Worm (Caenorhabditis elegans) whole organism, late embryonic: ENCODE measurements around the gene F49F1.15.
A peak's percentile ranks its signal among the peaks of the same experiment; 100 is the strongest.

Source experiments
- C08G9.2 ChIP-seq: sonication (generic microtip); optimal IDR thresholded peaks from 2 replicates; lab custom pipeline; 2016; ENCODE audit warnings: mild to moderate bottlenecking, missing genetic modification characterization, moderate library complexity, missing compliant biosample characterization
- C38D4.7 ChIP-seq: fragments of 200-800 bp; sonication (Bioruptor generic); optimal IDR thresholded peaks from 2 replicates; lab custom pipeline; 2018; ENCODE audit warnings: mild to moderate bottlenecking, missing genetic modification characterization, moderate library complexity, missing compliant biosample characterization
- F13H6.1 ChIP-seq: sonication (generic microtip); optimal IDR thresholded peaks from 2 replicates; lab custom pipeline; 2016; ENCODE audit warnings: missing genetic modification characterization, missing compliant biosample characterization
- K09A11.1 ChIP-seq: sonication (generic microtip); optimal IDR thresholded peaks from 2 replicates; lab custom pipeline; 2017; ENCODE audit warnings: antibody characterized with exemption, mild to moderate bottlenecking, missing genetic modification characterization, missing compliant biosample characterization; ENCODE audit not compliant: insufficient read depth
- T23F11.4 ChIP-seq: fragments of 200-800 bp; sonication (Bioruptor generic); optimal IDR thresholded peaks from 2 replicates; lab custom pipeline; 2018; ENCODE audit warnings: mild to moderate bottlenecking, missing genetic modification characterization, missing compliant biosample characterization
- Y22D7AL.16 ChIP-seq: sonication (generic microtip); optimal IDR thresholded peaks from 2 replicates; lab custom pipeline; 2016; ENCODE audit warnings: missing genetic modification characterization, missing compliant biosample characterization
- ama-1 ChIP-seq: fragments of 150-350 bp; optimal IDR thresholded peaks from 2 replicates; lab custom pipeline; 2014
- ceh-2 ChIP-seq: sonication (generic microtip); optimal IDR thresholded peaks from 2 replicates; lab custom pipeline; 2016; ENCODE audit warnings: missing genotype, missing genetic modification characterization, missing compliant biosample characterization
- ceh-22 ChIP-seq: sonication (generic microtip); optimal IDR thresholded peaks from 2 replicates; lab custom pipeline; 2017; ENCODE audit warnings: missing biosample characterization, missing genetic modification characterization
- ceh-24 ChIP-seq: sonication (generic microtip); optimal IDR thresholded peaks from 2 replicates; lab custom pipeline; 2016; ENCODE audit warnings: mild to moderate bottlenecking, missing genetic modification characterization, missing compliant biosample characterization
- ceh-31 ChIP-seq: sonication (generic microtip); optimal IDR thresholded peaks from 2 replicates; lab custom pipeline; 2016; ENCODE audit warnings: missing genetic modification characterization, missing compliant biosample characterization
- ceh-48 ChIP-seq: sonication (generic microtip); optimal IDR thresholded peaks from 2 replicates; lab custom pipeline; 2016; ENCODE audit warnings: missing genetic modification characterization, inconsistent platforms, missing compliant biosample characterization
- ceh-6 ChIP-seq: fragments of 200-800 bp; sonication (Bioruptor generic); optimal IDR thresholded peaks from 2 replicates; lab custom pipeline; 2018; ENCODE audit warnings: mild to moderate bottlenecking, missing genetic modification characterization, missing compliant biosample characterization
- ceh-9 ChIP-seq: sonication (generic microtip); optimal IDR thresholded peaks from 2 replicates; lab custom pipeline; 2016; ENCODE audit warnings: mild to moderate bottlenecking, missing genetic modification characterization, inconsistent platforms, missing compliant biosample characterization
- elt-2 ChIP-seq: sonication (generic microtip); optimal IDR thresholded peaks from 2 replicates; lab custom pipeline; 2016; ENCODE audit warnings: missing genetic modification reagents, missing genetic modification characterization, missing compliant biosample characterization
- ets-4 ChIP-seq: sonication (generic microtip); optimal IDR thresholded peaks from 2 replicates; lab custom pipeline; 2016; ENCODE audit warnings: missing genetic modification characterization, missing compliant biosample characterization
- eyg-1 ChIP-seq: sonication (generic microtip); optimal IDR thresholded peaks from 2 replicates; lab custom pipeline; 2016; ENCODE audit warnings: missing genotype, missing genetic modification characterization, missing compliant biosample characterization
- fax-1 ChIP-seq: sonication (generic microtip); optimal IDR thresholded peaks from 2 replicates; lab custom pipeline; 2016; ENCODE audit warnings: missing genotype, missing genetic modification characterization, missing compliant biosample characterization
- fkh-10 ChIP-seq: fragments of 150-350 bp; optimal IDR thresholded peaks from 2 replicates; lab custom pipeline; 2014; ENCODE audit warnings: missing biosample characterization, missing genetic modification reagents, missing genetic modification characterization
- hlh-15 ChIP-seq: sonication (generic microtip); optimal IDR thresholded peaks from 2 replicates; lab custom pipeline; 2016; ENCODE audit warnings: missing genetic modification characterization, missing compliant biosample characterization
- hlh-30 ChIP-seq: sonication (generic microtip); optimal IDR thresholded peaks from 2 replicates; lab custom pipeline; 2017; ENCODE audit warnings: antibody characterized with exemption, missing genetic modification characterization, missing compliant biosample characterization; ENCODE audit not compliant: insufficient read depth
- hlh-8 ChIP-seq: sonication (generic microtip); optimal IDR thresholded peaks from 2 replicates; lab custom pipeline; 2016; ENCODE audit warnings: missing genotype, missing genetic modification characterization, missing compliant biosample characterization
- lim-6 ChIP-seq: sonication (generic microtip); optimal IDR thresholded peaks from 2 replicates; lab custom pipeline; 2016; ENCODE audit warnings: missing genetic modification characterization, missing compliant biosample characterization
- nfya-1 ChIP-seq: sonication (generic microtip); optimal IDR thresholded peaks from 2 replicates; lab custom pipeline; 2017; ENCODE audit warnings: missing genetic modification characterization, mild to moderate bottlenecking, missing compliant biosample characterization, antibody characterized with exemption, moderate library complexity
- nhr-11 ChIP-seq: fragments of 150-350 bp; optimal IDR thresholded peaks from 2 replicates; lab custom pipeline; 2014; ENCODE audit warnings: missing biosample characterization, missing genetic modification characterization
- nhr-232 ChIP-seq: sonication (generic microtip); optimal IDR thresholded peaks from 2 replicates; lab custom pipeline; 2016; ENCODE audit warnings: missing genetic modification characterization, missing compliant biosample characterization
- odd-2 ChIP-seq: sonication (generic microtip); optimal IDR thresholded peaks from 2 replicates; lab custom pipeline; 2017; ENCODE audit warnings: antibody characterized with exemption, mild to moderate bottlenecking, missing genetic modification characterization, missing compliant biosample characterization
- pag-3 ChIP-seq: sonication (generic microtip); optimal IDR thresholded peaks from 2 replicates; lab custom pipeline; 2016; ENCODE audit warnings: missing compliant biosample characterization, missing genetic modification characterization, borderline replicate concordance
- pax-1 ChIP-seq: fragments of 150-350 bp; optimal IDR thresholded peaks from 2 replicates; lab custom pipeline; 2014; ENCODE audit warnings: missing biosample characterization, missing genetic modification characterization
- pqm-1 ChIP-seq: sonication (generic microtip); optimal IDR thresholded peaks from 2 replicates; lab custom pipeline; 2016; ENCODE audit warnings: missing genetic modification characterization, missing compliant biosample characterization
- ref-2 ChIP-seq: sonication (generic microtip); optimal IDR thresholded peaks from 2 replicates; lab custom pipeline; 2016; ENCODE audit warnings: missing genetic modification characterization, missing compliant biosample characterization
- rnt-1 ChIP-seq: sonication (generic microtip); optimal IDR thresholded peaks from 2 replicates; lab custom pipeline; 2016; ENCODE audit warnings: missing genetic modification characterization, missing compliant biosample characterization
- sdc-2 ChIP-seq: sonication (generic microtip); optimal IDR thresholded peaks from 2 replicates; lab custom pipeline; 2016; ENCODE audit warnings: missing genotype, missing genetic modification characterization, missing compliant biosample characterization
- tbx-2 ChIP-seq: sonication (generic microtip); optimal IDR thresholded peaks from 2 replicates; lab custom pipeline; 2016; ENCODE audit warnings: missing genetic modification characterization, missing compliant biosample characterization
- ttx-3 ChIP-seq: sonication (generic microtip); optimal IDR thresholded peaks from 2 replicates; lab custom pipeline; 2016; ENCODE audit warnings: missing genetic modification reagents, missing genetic modification characterization, missing compliant biosample characterization
- unc-3 ChIP-seq, 2 experiments: fragments of 200-800 bp in 1 of 2; sonication (Bioruptor generic) in 1 of 2; sonication (generic microtip) in 1 of 2; conservative IDR thresholded peaks in 1 of 2; optimal IDR thresholded peaks in 1 of 2; 2 replicates each; pipeline versions ENCODE4 v1.3.6 to Lab custom; 2016 to 2022; ENCODE audit warnings: missing compliant biosample characterization in 2 of 2, missing genetic modification characterization in 2 of 2, missing genetic modification reagents in 1 of 2
- unc-55 ChIP-seq: sonication (generic microtip); optimal IDR thresholded peaks from 2 replicates; lab custom pipeline; 2017; ENCODE audit warnings: missing biosample characterization, missing genetic modification reagents, missing genetic modification characterization
- unc-86 ChIP-seq: sonication (generic microtip); optimal IDR thresholded peaks from 2 replicates; lab custom pipeline; 2016; ENCODE audit warnings: missing genetic modification characterization, missing compliant biosample characterization
- zip-5 ChIP-seq: sonication (generic microtip); optimal IDR thresholded peaks from 2 replicates; lab custom pipeline; 2016; ENCODE audit warnings: missing genetic modification characterization, missing compliant biosample characterization
- ztf-16 ChIP-seq: sonication (generic microtip); optimal IDR thresholded peaks from 2 replicates; lab custom pipeline; 2017; ENCODE audit warnings: missing genetic modification characterization, missing compliant biosample characterization

F49F1.15 gene

DNA sequence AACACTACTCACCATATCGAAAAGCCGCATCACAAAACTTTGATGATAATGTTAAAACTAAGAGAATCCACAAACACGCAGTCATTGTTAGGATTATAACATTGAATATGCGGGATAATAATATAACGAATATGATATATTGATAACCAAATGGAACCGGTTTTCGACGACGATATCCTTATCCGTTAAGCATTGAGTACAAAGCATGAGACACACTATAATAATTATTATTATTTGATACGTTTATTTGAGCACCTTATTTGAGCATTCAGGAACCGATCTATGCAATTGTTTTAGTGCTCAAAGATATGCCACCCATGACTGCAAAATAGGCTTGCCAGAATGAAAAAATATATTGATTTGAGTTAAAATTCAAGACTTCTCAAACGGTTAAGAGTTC is 39.8 kb downstream of the F49F1.15 start, which contains the start of gene W03D2.9:
TSS of gene W03D2.9 (minus strand) at position 101 of the 400 bp plus-strand sequence.
- TF ChIP-seq pax-1: no peak
- no peak for TF ChIP-seq hlh-30 (tag; lab: Kevin White, UChicago)
- no peak for TF ChIP-seq pag-3 (tag; lab: Kevin White, UChicago)
- no peak for TF ChIP-seq pqm-1 (tag; lab: Kevin White, UChicago)
- no peak for TF ChIP-seq unc-3 (GFP tag; conservative IDR thresholded peaks at IDR 0.05; lab: Robert Waterston, UW)
- TF ChIP-seq unc-3 (tag; optimal IDR thresholded peaks at IDR 0.05; lab: Kevin White, UChicago): no peak
- TF ChIP-seq unc-86 (tag; lab: Kevin White, UChicago): no peak
- no peak for TF ChIP-seq fkh-10 (GFP tag; lab: Kevin White, UChicago)
- no peak for TF ChIP-seq odd-2 (tag; lab: Kevin White, UChicago)
- TF ChIP-seq ets-4: no peak
- TF ChIP-seq elt-2 (tag; lab: Kevin White, UChicago): no peak
- no peak for TF ChIP-seq tbx-2 (tag; lab: Kevin White, UChicago)
- no peak for TF ChIP-seq ama-1 (lab: Kevin White, UChicago)
- no peak for TF ChIP-seq sdc-2 (tag; lab: Kevin White, UChicago)
- no peak for TF ChIP-seq ceh-48 (tag; lab: Kevin White, UChicago)

DNA sequence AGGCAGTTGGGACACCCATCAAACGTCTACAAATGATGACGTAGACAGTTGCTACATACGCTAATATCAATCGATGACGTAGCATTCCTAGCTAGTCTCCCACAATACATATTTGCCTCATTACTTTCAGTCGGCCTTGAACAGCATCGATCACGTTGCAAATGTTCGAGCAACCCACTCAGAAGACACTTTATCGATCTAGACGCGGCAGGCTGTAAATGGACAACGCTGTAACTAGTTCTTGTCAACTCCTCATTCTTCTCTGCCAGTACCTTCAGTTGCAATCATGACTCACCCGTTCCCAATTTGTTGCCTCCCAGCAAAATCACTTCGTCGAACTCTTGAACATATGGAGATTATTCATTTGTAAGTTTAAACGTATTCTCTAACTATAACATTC is 42.4 kb downstream of the F49F1.15 start, which contains the start of gene pqn-75:
TSS of gene pqn-75 (plus strand) at position 301 of the 400 bp plus-strand sequence.
- TF ChIP-seq K09A11.1 (tag; lab: Kevin White, UChicago) (no peak), ttx-3 (tag; lab: Kevin White, UChicago) (no peak), F13H6.1 (tag; lab: Kevin White, UChicago) (no peak), Y22D7AL.16 (tag; lab: Kevin White, UChicago) (no peak), ztf-16 (tag; lab: Kevin White, UChicago) (no peak)

DNA sequence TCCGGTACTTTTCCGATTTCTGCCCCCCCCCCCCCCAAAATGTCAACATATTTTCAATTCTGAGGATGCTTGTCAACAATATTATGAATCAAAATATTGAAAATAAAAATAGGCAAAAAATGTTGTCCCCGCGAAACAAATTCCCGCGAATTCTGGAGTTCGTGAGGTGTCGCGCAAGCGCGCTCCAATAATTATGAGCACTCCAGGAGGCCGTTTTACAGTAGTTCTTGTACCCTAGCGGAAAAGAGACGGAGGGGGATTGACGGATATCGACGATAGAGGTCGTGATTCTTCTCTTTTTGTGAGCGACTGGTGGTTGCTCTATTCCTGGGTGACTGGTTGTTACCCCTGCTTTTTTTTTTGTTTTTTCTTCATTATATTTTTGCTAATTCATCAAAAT is 43.6 kb downstream of the F49F1.15 start:
- no peak for TF ChIP-seq hlh-30 (tag; lab: Kevin White, UChicago)
- TF ChIP-seq ceh-2: peak; percentile 44
- TF ChIP-seq eyg-1 (tag; lab: Kevin White, UChicago): no peak
- peak; percentile 7 for TF ChIP-seq C08G9.2 (tag; lab: Kevin White, UChicago)
- peak; percentile 55 for TF ChIP-seq ceh-31 (tag; lab: Kevin White, UChicago)
- peak; percentile 59 for TF ChIP-seq ref-2 (tag; lab: Kevin White, UChicago)
- TF ChIP-seq nfya-1 (tag; lab: Kevin White, UChicago): no peak
- peak; percentile 58 for TF ChIP-seq tbx-2 (tag; lab: Kevin White, UChicago)
- TF ChIP-seq hlh-15 (tag; lab: Kevin White, UChicago): no peak
- TF ChIP-seq zip-5: peak; percentile 2
- TF ChIP-seq, all 69 proteins: peak for 6

DNA sequence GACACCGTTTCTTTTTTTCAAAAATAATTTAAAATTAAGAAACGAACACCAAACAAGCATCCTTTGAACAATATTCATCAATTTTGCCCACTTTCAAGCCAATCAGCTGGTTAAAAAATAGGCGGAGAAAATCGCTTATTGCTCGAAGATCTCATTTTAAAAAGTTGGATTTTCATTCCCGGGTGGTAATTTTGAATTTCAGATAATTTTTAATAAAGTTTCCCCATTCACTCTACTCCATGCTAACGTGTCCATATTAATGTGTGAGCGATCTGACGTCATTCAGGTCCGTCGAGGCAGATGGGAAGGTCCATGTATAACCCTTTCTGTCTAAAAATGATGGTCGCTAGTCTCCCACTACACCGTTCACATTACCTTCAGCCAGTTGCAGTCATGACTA is 45.9 kb downstream of the F49F1.15 start, which contains the start of gene fbxb-55:
TSS of gene fbxb-55 (plus strand) at position 301 of the 400 bp plus-strand sequence.
- TF ChIP-seq hlh-8 (tag; lab: Kevin White, UChicago) (no peak), unc-55 (GFP tag; lab: Kevin White, UChicago) (no peak), pqm-1 (tag; lab: Kevin White, UChicago) (no peak), rnt-1 (tag; lab: Kevin White, UChicago) (no peak), ceh-24 (tag; lab: Kevin White, UChicago) (no peak), nhr-11 (tag; lab: Kevin White, UChicago) (no peak), ref-2 (tag; lab: Kevin White, UChicago) (no peak), lim-6 (tag; lab: Kevin White, UChicago) (no peak), fax-1 (no peak), ceh-6 (GFP tag; lab: Kevin White, UChicago) (no peak), C38D4.7 (GFP tag; lab: Kevin White, UChicago) (no peak), ceh-9 (tag; lab: Kevin White, UChicago) (no peak), elt-2 (tag; lab: Kevin White, UChicago) (no peak), ets-4 (no peak), zip-5 (no peak), T23F11.4 (GFP tag; lab: Kevin White, UChicago) (no peak), nhr-232 (no peak), ceh-22 (no peak)
